Worm (Caenorhabditis elegans) whole organism, L3 larva: ENCODE results near the gene ivd-1.

Source experiments
- ama-1 ChIP-seq: fragments of 150-350 bp; optimal IDR thresholded peaks from 2 replicates; lab custom pipeline; 2018
- ceh-16 ChIP-seq: sonication (generic microtip); optimal IDR thresholded peaks from 2 replicates; lab custom pipeline; 2017; ENCODE audit warnings: missing biosample characterization, missing genetic modification characterization
- ceh-28 ChIP-seq: fragments of 150-350 bp; optimal IDR thresholded peaks from 2 replicates; lab custom pipeline; 2014; ENCODE audit warnings: missing biosample characterization, missing genetic modification reagents, missing genetic modification characterization
- ceh-82 ChIP-seq: fragments of 150-350 bp; optimal IDR thresholded peaks from 2 replicates; lab custom pipeline; 2014; ENCODE audit warnings: missing biosample characterization, missing genetic modification characterization
- ceh-9 ChIP-seq: sonication (generic microtip); optimal IDR thresholded peaks from 2 replicates; lab custom pipeline; 2018; ENCODE audit warnings: missing biosample characterization, missing genetic modification characterization
- egl-27 ChIP-seq: sonication (generic microtip); optimal IDR thresholded peaks from 4 replicates; lab custom pipeline; 2017; ENCODE audit warnings: missing biosample characterization, missing genetic modification reagents, missing genetic modification characterization
- egl-5 ChIP-seq: fragments of 150-350 bp; optimal IDR thresholded peaks from 2 replicates; lab custom pipeline; 2017; ENCODE audit warnings: missing biosample characterization, missing genetic modification reagents, missing genetic modification characterization, inconsistent platforms
- elt-1 ChIP-seq: fragments of 150-350 bp; optimal IDR thresholded peaks from 2 replicates; lab custom pipeline; 2014; ENCODE audit warnings: missing biosample characterization, missing genetic modification characterization
- elt-2 ChIP-seq: sonication (generic microtip); optimal IDR thresholded peaks from 2 replicates; lab custom pipeline; 2016; ENCODE audit warnings: missing genetic modification reagents, mild to moderate bottlenecking, missing genetic modification characterization, missing compliant biosample characterization
- elt-3 ChIP-seq, 3 experiments: fragments of 150-350 bp in 1 of 3; sonication (generic microtip) in 2 of 3; optimal IDR thresholded peaks; 2 replicates in 2 of 3; 4 replicates in 1 of 3; lab custom pipeline; 2014 to 2017; ENCODE audit warnings: missing biosample characterization in 3 of 3, missing genetic modification characterization in 3 of 3
- fkh-2 ChIP-seq: fragments of 150-350 bp; optimal IDR thresholded peaks from 2 replicates; lab custom pipeline; 2014; ENCODE audit warnings: missing biosample characterization, missing genetic modification reagents, missing genetic modification characterization
- fos-1 ChIP-seq: fragments of 150-350 bp; optimal IDR thresholded peaks from 2 replicates; lab custom pipeline; 2014; ENCODE audit warnings: missing biosample characterization, missing genetic modification characterization
- hmg-11 ChIP-seq: sonication (generic microtip); optimal IDR thresholded peaks from 2 replicates; lab custom pipeline; 2016; ENCODE audit warnings: missing genetic modification characterization, missing compliant biosample characterization
- jun-1 ChIP-seq: fragments of 150-350 bp; optimal IDR thresholded peaks from 2 replicates; lab custom pipeline; 2014; ENCODE audit warnings: missing biosample characterization, missing genetic modification reagents, missing genetic modification characterization
- lin-39 ChIP-seq: fragments of 150-350 bp; optimal IDR thresholded peaks from 2 replicates; lab custom pipeline; 2018; ENCODE audit warnings: missing biosample characterization, missing genetic modification reagents, missing genetic modification characterization
- lsy-12 ChIP-seq: sonication (generic microtip); optimal IDR thresholded peaks from 2 replicates; lab custom pipeline; 2016; ENCODE audit warnings: mild to moderate bottlenecking, missing genetic modification characterization, missing compliant biosample characterization
- mdl-1 ChIP-seq: fragments of 150-350 bp; optimal IDR thresholded peaks from 2 replicates; lab custom pipeline; 2014; ENCODE audit warnings: missing biosample characterization, missing genetic modification characterization
- mml-1 ChIP-seq: fragments of 150-350 bp; sonication (generic microtip); optimal IDR thresholded peaks from 3 replicates; lab custom pipeline; 2014; ENCODE audit warnings: missing biosample characterization, missing genetic modification characterization
- nfya-1 ChIP-seq: sonication (generic microtip); optimal IDR thresholded peaks from 2 replicates; lab custom pipeline; 2017; ENCODE audit warnings: missing genetic modification characterization, mild to moderate bottlenecking, missing compliant biosample characterization, antibody characterized with exemption, moderate library complexity; ENCODE audit not compliant: insufficient read depth
- nhr-11 ChIP-seq: fragments of 150-350 bp; optimal IDR thresholded peaks from 2 replicates; lab custom pipeline; 2014; ENCODE audit warnings: missing biosample characterization, missing genetic modification characterization
- nhr-12 ChIP-seq: fragments of 150-350 bp; optimal IDR thresholded peaks from 2 replicates; lab custom pipeline; 2014; ENCODE audit warnings: missing biosample characterization, missing genetic modification characterization
- nhr-23 ChIP-seq: fragments of 150-350 bp; optimal IDR thresholded peaks from 2 replicates; lab custom pipeline; 2014; ENCODE audit warnings: missing biosample characterization, missing genetic modification reagents, missing genetic modification characterization
- nhr-237 ChIP-seq: fragments of 150-350 bp; optimal IDR thresholded peaks from 2 replicates; lab custom pipeline; 2014; ENCODE audit warnings: missing biosample characterization, missing genetic modification characterization
- nhr-28 ChIP-seq: fragments of 150-350 bp; optimal IDR thresholded peaks from 2 replicates; lab custom pipeline; 2014; ENCODE audit warnings: missing biosample characterization, missing genetic modification characterization
- nhr-67 ChIP-seq: fragments of 150-350 bp; optimal IDR thresholded peaks from 2 replicates; lab custom pipeline; 2014; ENCODE audit warnings: missing biosample characterization, missing genetic modification characterization
- pha-4 ChIP-seq: fragments of 150-350 bp; optimal IDR thresholded peaks from 2 replicates; lab custom pipeline; 2014; ENCODE audit warnings: missing biosample characterization, missing genetic modification reagents, missing genetic modification characterization
- skn-1 ChIP-seq: fragments of 150-350 bp; optimal IDR thresholded peaks from 2 replicates; lab custom pipeline; 2014; ENCODE audit warnings: missing biosample characterization, missing genetic modification characterization
- tbx-2 ChIP-seq: sonication (generic microtip); optimal IDR thresholded peaks from 2 replicates; lab custom pipeline; 2016; ENCODE audit warnings: mild to moderate bottlenecking, missing genetic modification characterization, missing compliant biosample characterization
- unc-39 ChIP-seq: sonication (generic microtip); optimal IDR thresholded peaks from 4 replicates; lab custom pipeline; 2017; ENCODE audit warnings: missing biosample characterization, missing genetic modification characterization
- unc-62 ChIP-seq: fragments of 150-350 bp; sonication (generic microtip); optimal IDR thresholded peaks from 4 replicates; lab custom pipeline; 2014; ENCODE audit warnings: missing biosample characterization, missing genetic modification reagents, missing genetic modification characterization
- zag-1 ChIP-seq: fragments of 150-350 bp; optimal IDR thresholded peaks from 2 replicates; lab custom pipeline; 2014; ENCODE audit warnings: missing biosample characterization, missing genetic modification characterization
- ztf-4 ChIP-seq: fragments of 150-350 bp; optimal IDR thresholded peaks from 2 replicates; lab custom pipeline; 2014; ENCODE audit warnings: missing biosample characterization, missing genetic modification characterization

Gene ivd-1

ce11 chrIV:5131781-5132180 lies 43.1 kb upstream of the ivd-1 start:
- TF ChIP-seq nhr-28 (tag; lab: Kevin White, UChicago) (no peak), lsy-12 (tag; lab: Kevin White, UChicago) (no peak), ztf-4 (tag; lab: Kevin White, UChicago) (no peak), elt-3 (tag; optimal IDR thresholded peaks at IDR 0.05; lab: Kevin White, UChicago) (peak in 2 of 3 experiments; percentile 43 to 80), egl-27 (tag; lab: Kevin White, UChicago) (no peak), elt-2 (tag; lab: Kevin White, UChicago) (peak; percentile 1), nhr-23 (tag; lab: Kevin White, UChicago) (peak; percentile 36)

ce11 chrIV:5121995-5122394 lies 33.3 kb upstream of the ivd-1 start, which contains the start of gene tkr-3:
Gene tkr-3, minus strand, starts transcription at chrIV:5122095.
- no peak for TF ChIP-seq egl-27 (tag; lab: Kevin White, UChicago)
- no peak for TF ChIP-seq hmg-11 (tag; lab: Kevin White, UChicago)
- TF ChIP-seq nhr-28 (tag; lab: Kevin White, UChicago), result no peak
- TF ChIP-seq ceh-16 (tag; lab: Kevin White, UChicago), result no peak
- no peak for TF ChIP-seq pha-4
- no peak for TF ChIP-seq mml-1 (tag; lab: Kevin White, UChicago)
- TF ChIP-seq fkh-2 (tag; lab: Kevin White, UChicago), result no peak
- no peak for TF ChIP-seq skn-1
- TF ChIP-seq egl-5 (tag; lab: Kevin White, UChicago), result no peak
- no peak for TF ChIP-seq fos-1
- no peak for TF ChIP-seq nhr-11 (tag; lab: Kevin White, UChicago)
- TF ChIP-seq lsy-12 (tag; lab: Kevin White, UChicago), result no peak
- no peak for TF ChIP-seq tbx-2 (tag; lab: Kevin White, UChicago)
- TF ChIP-seq unc-62, result no peak
- TF ChIP-seq nhr-237 (tag; lab: Kevin White, UChicago), result no peak
- TF ChIP-seq, all 47 proteins: peak for 0

ce11 chrIV:5111533-5111932 lies 22.9 kb upstream of the ivd-1 start, which contains the start of gene AC7.3:
Gene AC7.3, plus strand, starts transcription at chrIV:5111833.
- TF ChIP-seq ztf-4 (tag; lab: Kevin White, UChicago), result no peak

- TF ChIP-seq ama-1 (lab: Kevin White, UChicago) (no peak), hmg-11 (tag; lab: Kevin White, UChicago) (no peak), lin-39 (tag; lab: Kevin White, UChicago) (peak; percentile 12), egl-5 (tag; lab: Kevin White, UChicago) (peak; percentile 28), ztf-4 (tag; lab: Kevin White, UChicago) (no peak), ceh-28 (no peak)
Measured at ce11 chrIV:5110391-5110930, 21.8 kb upstream of the ivd-1 start.

ce11 chrIV:5109943-5110342 lies 21.3 kb upstream of the ivd-1 start:
- TF ChIP-seq elt-1 (tag; lab: Kevin White, UChicago) (no peak), ceh-82 (tag; lab: Kevin White, UChicago) (no peak)

ce11 chrIV:5108971-5109370 lies 20.3 kb upstream of the ivd-1 start:
- no peak for TF ChIP-seq zag-1
- TF ChIP-seq elt-3 (tag; optimal IDR thresholded peaks at IDR 0.05; lab: Kevin White, UChicago), result no peak
- TF ChIP-seq nfya-1 (tag; lab: Kevin White, UChicago), result no peak
- no peak for TF ChIP-seq elt-2 (tag; lab: Kevin White, UChicago)
- no peak for TF ChIP-seq nhr-237 (tag; lab: Kevin White, UChicago)
- TF ChIP-seq fos-1, result no peak
- TF ChIP-seq nhr-67 (tag; lab: Kevin White, UChicago), result no peak
- TF ChIP-seq mml-1 (tag; lab: Kevin White, UChicago), result no peak
- no peak for TF ChIP-seq skn-1
- TF ChIP-seq nhr-12 (tag; lab: Kevin White, UChicago), result no peak
- TF ChIP-seq mdl-1, result no peak
- no peak for TF ChIP-seq jun-1 (tag; lab: Kevin White, UChicago)
- TF ChIP-seq lin-39 (tag; lab: Kevin White, UChicago), result no peak
- TF ChIP-seq ceh-9, result no peak
- no peak for TF ChIP-seq ceh-28
- no peak for TF ChIP-seq unc-39 (tag; lab: Kevin White, UChicago)
- TF ChIP-seq, all 47 proteins: peak for 0
